Fruit fly (Drosophila melanogaster) whole organism, embryonic: ENCODE measurements around the gene CG42240.

Source experiments
- ATbp ChIP-seq: fragments of 200-800 bp; sonication (Bioruptor generic); optimal IDR thresholded peaks from 2 replicates; lab custom pipeline; 2017; ENCODE audit warnings: missing biosample characterization, mild to moderate bottlenecking, missing genetic modification characterization, missing genetic modification reagents
- Atf3 ChIP-seq: fragments of 200-800 bp; sonication (Bioruptor generic); optimal IDR thresholded peaks from 3 replicates; lab custom pipeline; 2016; ENCODE audit warnings: missing biosample characterization, missing genetic modification characterization
- CG10321 ChIP-seq: fragments of 200-800 bp; sonication (Bioruptor generic); IDR thresholded peaks from 2 replicates; pipeline ENCODE4 v1.3.6; 2022; ENCODE audit warnings: missing biosample characterization, missing genetic modification characterization
- CG11085 ChIP-seq: fragments of 200-800 bp; sonication (Bioruptor generic); IDR thresholded peaks from 2 replicates; pipeline ENCODE4 v1.3.6; 2022; ENCODE audit warnings: missing biosample characterization, missing genetic modification characterization
- CG11560 ChIP-seq: fragments of 200-800 bp; sonication (Bioruptor generic); IDR thresholded peaks from 3 replicates; pipeline ENCODE4 v1.3.6; 2022; ENCODE audit warnings: missing biosample characterization, missing genetic modification characterization
- CG12071 ChIP-seq: fragments of 200-800 bp; sonication (Bioruptor generic); optimal IDR thresholded peaks from 3 replicates; lab custom pipeline; 2018; ENCODE audit warnings: missing biosample characterization, mild to moderate bottlenecking, missing genetic modification characterization
- CG12155 ChIP-seq: fragments of 200-800 bp; sonication (Bioruptor generic); optimal IDR thresholded peaks from 3 replicates; lab custom pipeline; 2016; ENCODE audit warnings: missing biosample characterization, missing genetic modification characterization
- CG14667 ChIP-seq: fragments of 200-800 bp; sonication (Bioruptor generic); IDR thresholded peaks from 2 replicates; pipeline ENCODE4 v1.3.6; 2022; ENCODE audit warnings: missing biosample characterization, missing genetic modification characterization
- CG15601 ChIP-seq: fragments of 200-800 bp; sonication (Bioruptor generic); optimal IDR thresholded peaks from 3 replicates; lab custom pipeline; 2019; ENCODE audit warnings: missing biosample characterization, mild to moderate bottlenecking, missing genetic modification characterization, moderate library complexity
- CG1602 ChIP-seq: fragments of 200-800 bp; sonication (Bioruptor generic); optimal IDR thresholded peaks from 3 replicates; lab custom pipeline; 2016; ENCODE audit warnings: missing biosample characterization, missing genetic modification characterization
- CG1647 ChIP-seq: fragments of 200-800 bp; sonication (Bioruptor generic); optimal IDR thresholded peaks from 3 replicates; lab custom pipeline; 2016; ENCODE audit warnings: missing biosample characterization, missing genetic modification characterization
- CG16815 ChIP-seq: fragments of 200-800 bp; sonication (Bioruptor generic); optimal IDR thresholded peaks from 3 replicates; lab custom pipeline; 2017; ENCODE audit warnings: missing biosample characterization, mild to moderate bottlenecking, missing genetic modification characterization
- CG16863 ChIP-seq: fragments of 200-800 bp; sonication (Bioruptor generic); optimal IDR thresholded peaks from 3 replicates; lab custom pipeline; 2016; ENCODE audit warnings: missing biosample characterization, missing genetic modification characterization
- CG17612 ChIP-seq: fragments of 200-800 bp; sonication (Bioruptor generic); IDR thresholded peaks from 2 replicates; pipeline ENCODE4 v1.3.6; 2022; ENCODE audit warnings: missing biosample characterization, missing genetic modification characterization
- CG2875 ChIP-seq: fragments of 200-800 bp; sonication (Bioruptor generic); optimal IDR thresholded peaks from 2 replicates; lab custom pipeline; 2017; ENCODE audit warnings: missing biosample characterization, mild to moderate bottlenecking, missing genetic modification characterization, missing genetic modification reagents
- CG32772 ChIP-seq: fragments of 200-800 bp; sonication (Bioruptor generic); IDR thresholded peaks from 2 replicates; pipeline ENCODE4 v1.3.6; 2022; ENCODE audit warnings: missing biosample characterization, missing genetic modification characterization
- CG3407 ChIP-seq: fragments of 200-800 bp; sonication (Bioruptor generic); optimal IDR thresholded peaks from 2 replicates; lab custom pipeline; 2018; ENCODE audit warnings: missing biosample characterization, mild to moderate bottlenecking, missing genetic modification characterization
- CG4424 ChIP-seq: fragments of 200-800 bp; sonication (Bioruptor generic); optimal IDR thresholded peaks from 3 replicates; lab custom pipeline; 2016; ENCODE audit warnings: missing biosample characterization, missing genetic modification characterization
- CG4617 ChIP-seq: fragments of 200-800 bp; sonication (Bioruptor generic); optimal IDR thresholded peaks from 3 replicates; lab custom pipeline; 2016; ENCODE audit warnings: missing biosample characterization, missing genetic modification characterization, borderline replicate concordance
- CG4854 ChIP-seq: fragments of 200-800 bp; sonication (Bioruptor generic); optimal IDR thresholded peaks from 2 replicates; lab custom pipeline; 2016; ENCODE audit warnings: missing biosample characterization, missing genetic modification characterization, inconsistent platforms
- CG6175 ChIP-seq: fragments of 200-800 bp; sonication (Bioruptor generic); IDR thresholded peaks from 3 replicates; pipeline ENCODE4 v1.3.6; 2022; ENCODE audit warnings: missing biosample characterization, missing genetic modification characterization
- CG6813 ChIP-seq: fragments of 200-800 bp; sonication (Bioruptor generic); optimal IDR thresholded peaks from 2 replicates; lab custom pipeline; 2017; ENCODE audit warnings: missing biosample characterization, missing genetic modification characterization, mild to moderate bottlenecking, moderate library complexity, missing genetic modification reagents
- CG6854 ChIP-seq: fragments of 200-800 bp; sonication (Bioruptor generic); optimal IDR thresholded peaks from 3 replicates; lab custom pipeline; 2017; ENCODE audit warnings: missing biosample characterization, mild to moderate bottlenecking, missing genetic modification characterization
- CG7839 ChIP-seq: fragments of 200-800 bp; sonication (Bioruptor generic); optimal IDR thresholded peaks from 3 replicates; lab custom pipeline; 2018; ENCODE audit warnings: missing biosample characterization, mild to moderate bottlenecking, missing genetic modification characterization, moderate library complexity
- CG7928 ChIP-seq: fragments of 200-800 bp; sonication (Bioruptor generic); optimal IDR thresholded peaks from 2 replicates; lab custom pipeline; 2017; ENCODE audit warnings: missing biosample characterization, mild to moderate bottlenecking, missing genetic modification characterization
- Chrac-16 ChIP-seq: fragments of 200-800 bp; sonication (Bioruptor generic); optimal IDR thresholded peaks from 3 replicates; lab custom pipeline; 2016; ENCODE audit warnings: missing biosample characterization, missing genetic modification characterization
- Deaf1 ChIP-seq: fragments of 200-800 bp; optimal IDR thresholded peaks from 3 replicates; lab custom pipeline; 2019; ENCODE audit warnings: missing biosample characterization, mild to moderate bottlenecking, missing genetic modification characterization, moderate library complexity
- Ets97D ChIP-seq: fragments of 200-800 bp; sonication (Bioruptor generic); optimal IDR thresholded peaks from 3 replicates; lab custom pipeline; 2016; ENCODE audit warnings: missing biosample characterization, missing genetic modification characterization
- H2.0 ChIP-seq: fragments of 200-800 bp; sonication (Bioruptor generic); IDR thresholded peaks from 2 replicates; pipeline ENCODE4 v1.3.6; 2022; ENCODE audit warnings: missing biosample characterization, missing genetic modification characterization
- Hr78 ChIP-seq, 2 experiments: fragments of 200-800 bp in 1 of 2; fragments of >200 bp in 1 of 2; sonication (Bioruptor generic) in 1 of 2; optimal IDR thresholded peaks; 2 replicates each; lab custom pipeline; 2017 to 2019; ENCODE audit warnings: missing biosample characterization in 2 of 2, missing genetic modification characterization in 2 of 2, mild to moderate bottlenecking in 1 of 2, moderate library complexity in 1 of 2
- MBD-R2 ChIP-seq: fragments of 200-800 bp; sonication (Bioruptor generic); IDR thresholded peaks from 2 replicates; pipeline ENCODE4 v1.3.6; 2022; ENCODE audit warnings: missing biosample characterization, missing genetic modification characterization
- Max ChIP-seq: fragments of 200-800 bp; sonication (Bioruptor generic); optimal IDR thresholded peaks from 2 replicates; lab custom pipeline; 2016; ENCODE audit warnings: missing biosample characterization, mild to moderate bottlenecking, missing genetic modification characterization
- Myb ChIP-seq: fragments of 200-800 bp; sonication (Bioruptor generic); optimal IDR thresholded peaks from 2 replicates; lab custom pipeline; 2016; ENCODE audit warnings: missing biosample characterization, missing genetic modification characterization
- Nf-YA ChIP-seq: fragments of 200-800 bp; sonication (Bioruptor generic); IDR thresholded peaks from 2 replicates; pipeline ENCODE4 v1.3.6; 2022; ENCODE audit warnings: missing biosample characterization, missing genetic modification characterization
- Oli ChIP-seq: fragments of 200-800 bp; sonication (Bioruptor generic); optimal IDR thresholded peaks from 2 replicates; lab custom pipeline; 2018; ENCODE audit warnings: missing biosample characterization, mild to moderate bottlenecking, missing genetic modification characterization, moderate library complexity
- btn ChIP-seq: fragments of 200-800 bp; sonication (Bioruptor generic); optimal IDR thresholded peaks from 2 replicates; lab custom pipeline; 2016; ENCODE audit warnings: missing biosample characterization, missing genetic modification characterization
- crol ChIP-seq: fragments of 200-800 bp; sonication (Bioruptor generic); IDR thresholded peaks from 2 replicates; pipeline ENCODE4 v1.3.6; 2022; ENCODE audit warnings: missing biosample characterization, missing genetic modification characterization
- crp ChIP-seq, 2 experiments: fragments of 200-800 bp; sonication (Bioruptor generic); optimal IDR thresholded peaks; 2 replicates in 1 of 2; 3 replicates in 1 of 2; lab custom pipeline; 2017; ENCODE audit warnings: missing biosample characterization in 2 of 2, missing genetic modification characterization in 2 of 2, mild to moderate bottlenecking in 1 of 2, moderate library complexity in 1 of 2
- dpn ChIP-seq, 2 experiments: fragments of 200-800 bp; sonication (Bioruptor generic); optimal IDR thresholded peaks; 3 replicates each; lab custom pipeline; 2016; ENCODE audit warnings: missing biosample characterization in 2 of 2, missing genetic modification characterization in 2 of 2
- emc ChIP-seq: fragments of 200-800 bp; sonication (Bioruptor generic); optimal IDR thresholded peaks from 2 replicates; lab custom pipeline; 2016; ENCODE audit warnings: missing biosample characterization, missing genetic modification characterization
- maf-S ChIP-seq: fragments of 200-800 bp; sonication (Bioruptor generic); optimal IDR thresholded peaks from 2 replicates; lab custom pipeline; 2016; ENCODE audit warnings: missing biosample characterization, missing genetic modification characterization
- pan ChIP-seq, 4 experiments: fragments of >200 bp in 3 of 4; fragments of 200-800 bp in 1 of 4; sonication (Bioruptor generic) in 1 of 4; optimal IDR thresholded peaks in 3 of 4; IDR thresholded peaks in 1 of 4; 2 replicates each; pipeline versions ENCODE4 v1.3.6 to Lab custom; 2017 to 2022; ENCODE audit warnings: missing biosample characterization in 2 of 4, missing genetic modification characterization in 2 of 4, mixed read lengths in 1 of 4
- prd ChIP-seq, 3 experiments: fragments of >200 bp in 2 of 3; fragments of 200-800 bp in 1 of 3; sonication (Bioruptor generic) in 1 of 3; optimal IDR thresholded peaks in 2 of 3; IDR thresholded peaks in 1 of 3; 2 replicates in 2 of 3; 3 replicates in 1 of 3; pipeline versions ENCODE4 v1.3.6 to Lab custom; 2017 to 2022; ENCODE audit warnings: missing biosample characterization in 1 of 3, missing genetic modification characterization in 1 of 3
- ro ChIP-seq: fragments of 200-800 bp; sonication (Bioruptor generic); IDR thresholded peaks from 2 replicates; pipeline ENCODE4 v1.3.6; 2022; ENCODE audit warnings: missing biosample characterization, missing genetic modification characterization
- stwl ChIP-seq: fragments of 200-800 bp; sonication (Bioruptor generic); optimal IDR thresholded peaks from 3 replicates; lab custom pipeline; 2018; ENCODE audit warnings: missing biosample characterization, mild to moderate bottlenecking, missing genetic modification characterization, moderate library complexity
- trem ChIP-seq: fragments of 200-800 bp; optimal IDR thresholded peaks from 3 replicates; lab custom pipeline; 2019; ENCODE audit warnings: missing biosample characterization, mild to moderate bottlenecking, missing genetic modification characterization, moderate library complexity
- usp ChIP-seq: fragments of >200 bp; optimal IDR thresholded peaks from 2 replicates; lab custom pipeline; 2017; ENCODE audit warnings: missing biosample characterization, missing genetic modification characterization
- wor ChIP-seq: fragments of 200-800 bp; sonication (Bioruptor generic); IDR thresholded peaks from 2 replicates; pipeline ENCODE4 v1.3.6; 2022; ENCODE audit warnings: missing biosample characterization, missing genetic modification characterization
- yki ChIP-seq: fragments of >200 bp; optimal IDR thresholded peaks from 3 replicates; lab custom pipeline; 2018

The CG42240 gene

dm6 chrX:6339970-6340548, 9.4 kb downstream of the CG42240 start (continued):
- TF ChIP-seq wor (GFP tag; lab: Robert Waterston, UW) (no peak), dpn (GFP tag; optimal IDR thresholded peaks at IDR 0.05; lab: Kevin White, UChicago) (peak; percentile 19 to 43), CG16815 (GFP tag; lab: Kevin White, UChicago) (no peak), CG16863 (no peak), CG11085 (GFP tag; lab: Robert Waterston, UW) (peak; percentile 28; the same call in 1 of the 2 replicates), H2.0 (peak; percentile 59), CG11560 (no peak), stwl (tag; lab: Kevin White, UChicago) (no peak), usp (GFP tag; lab: Kevin White, UChicago) (no peak), prd (optimal IDR thresholded peaks at IDR 0.05; lab: Kevin White, UChicago) (no peak), prd (GFP tag; IDR thresholded peaks at IDR 0.05; lab: Robert Waterston, UW) (peak; percentile 68; the same call in 2 of the 3 replicates), CG6813 (GFP tag; lab: Kevin White, UChicago) (peak; percentile 59), trem (peak; percentile 21), Hr78 (GFP tag; optimal IDR thresholded peaks at IDR 0.05; lab: Kevin White, UChicago) (peak in 1 of 2 experiments; percentile 54), Deaf1 (tag; lab: Kevin White, UChicago) (peak; percentile 15), CG32772 (peak; percentile 51; the same call in 1 of the 2 replicates), Myb (no peak), CG12155 (GFP tag; lab: Kevin White, UChicago) (peak; percentile 19), CG1602 (GFP tag; lab: Kevin White, UChicago) (peak; percentile 29), CG10321 (no peak), pan (optimal IDR thresholded peaks at IDR 0.05; lab: Kevin White, UChicago) (no peak), pan (GFP tag; optimal IDR thresholded peaks at IDR 0.05 in 1 of 2, IDR thresholded peaks at IDR 0.05 in 1 of 2) (peak in 1 of 2 experiments; percentile 65), CG7839 (tag; lab: Kevin White, UChicago) (peak; percentile 68), ATbp (GFP tag; lab: Kevin White, UChicago) (peak; percentile 65), maf-S (peak; percentile 17), CG4424 (peak; percentile 11), CG14667 (GFP tag; lab: Robert Waterston, UW) (peak; percentile 47; the same call in 1 of the 2 replicates), crp (GFP tag; optimal IDR thresholded peaks at IDR 0.05; lab: Kevin White, UChicago) (no peak), Nf-YA (GFP tag; lab: Robert Waterston, UW) (peak; percentile 62), MBD-R2 (GFP tag; lab: Robert Waterston, UW) (0 out of 2 replicates have a peak, but pooled peaks have one; percentile 8), CG17612 (GFP tag; lab: Robert Waterston, UW) (no peak), Chrac-16 (GFP tag; lab: Kevin White, UChicago) (peak; percentile 31), CG12071 (peak; percentile 38), CG3407 (GFP tag; lab: Kevin White, UChicago) (peak; percentile 28), CG6854 (GFP tag; lab: Kevin White, UChicago) (no peak), btn (GFP tag; lab: Kevin White, UChicago) (no peak), emc (GFP tag; lab: Kevin White, UChicago) (no peak), CG4617 (no peak), CG4854 (GFP tag; lab: Kevin White, UChicago) (peak; percentile 18), ro (GFP tag; lab: Robert Waterston, UW) (no peak), Max (GFP tag; lab: Kevin White, UChicago) (no peak), CG7928 (GFP tag; lab: Kevin White, UChicago) (no peak), Ets97D (GFP tag; lab: Kevin White, UChicago) (no peak), yki (lab: Kevin White, UChicago) (no peak), crol (GFP tag; lab: Robert Waterston, UW) (peak; percentile 44), Atf3 (no peak), Oli (tag; lab: Kevin White, UChicago) (peak; percentile 30), CG6175 (GFP tag; lab: Robert Waterston, UW) (peak; percentile 45; the same call in 1 of the 3 replicates), CG15601 (tag; lab: Kevin White, UChicago) (peak; percentile 46), CG2875 (GFP tag; lab: Kevin White, UChicago) (no peak), CG1647 (GFP tag; lab: Kevin White, UChicago) (peak; percentile 34)
